Fruit fly (Drosophila melanogaster) whole organism, pupa: ENCODE measurements around the gene Baldspot.
A peak's percentile ranks its signal among the peaks of the same experiment; 100 is the strongest.

Experiments
- CG10348 ChIP-seq: fragments of 200-800 bp; sonication (Bioruptor generic); IDR thresholded peaks from 2 replicates; pipeline ENCODE4 v1.3.6; 2022; ENCODE audit warnings: missing biosample characterization, missing genetic modification characterization
- CG34367 ChIP-seq: fragments of 200-800 bp; sonication (Bioruptor generic); optimal IDR thresholded peaks from 2 replicates; lab custom pipeline; 2018; ENCODE audit warnings: missing biosample characterization, mild to moderate bottlenecking, missing genetic modification characterization
- CG8301 ChIP-seq: fragments of 200-800 bp; sonication (Bioruptor generic); optimal IDR thresholded peaks from 2 replicates; lab custom pipeline; 2018; ENCODE audit warnings: missing biosample characterization, mild to moderate bottlenecking, missing genetic modification characterization
- CG9948 ChIP-seq: fragments of 200-800 bp; sonication (Bioruptor generic); optimal IDR thresholded peaks from 2 replicates; lab custom pipeline; 2018; ENCODE audit warnings: missing biosample characterization, mild to moderate bottlenecking, missing genetic modification characterization, moderate library complexity
- Ets98B ChIP-seq: fragments of 200-800 bp; sonication (Bioruptor generic); IDR thresholded peaks from 2 replicates; pipeline ENCODE4 v1.3.6; 2022; ENCODE audit warnings: missing biosample characterization, missing genetic modification characterization
- Snoo ChIP-seq: fragments of 200-800 bp; sonication (Bioruptor generic); optimal IDR thresholded peaks from 3 replicates; lab custom pipeline; 2017; ENCODE audit warnings: missing biosample characterization, mild to moderate bottlenecking, missing genetic modification characterization, inconsistent platforms
- fd96Ca ChIP-seq: fragments of 200-800 bp; sonication (Bioruptor generic); IDR thresholded peaks from 3 replicates; pipeline ENCODE4 v1.3.6; 2022; ENCODE audit warnings: missing biosample characterization, missing genetic modification characterization
- rn ChIP-seq: fragments of 200-800 bp; sonication (Bioruptor generic); IDR thresholded peaks from 2 replicates; pipeline ENCODE4 v1.3.6; 2022; ENCODE audit warnings: missing biosample characterization, missing genetic modification characterization

DNA sequence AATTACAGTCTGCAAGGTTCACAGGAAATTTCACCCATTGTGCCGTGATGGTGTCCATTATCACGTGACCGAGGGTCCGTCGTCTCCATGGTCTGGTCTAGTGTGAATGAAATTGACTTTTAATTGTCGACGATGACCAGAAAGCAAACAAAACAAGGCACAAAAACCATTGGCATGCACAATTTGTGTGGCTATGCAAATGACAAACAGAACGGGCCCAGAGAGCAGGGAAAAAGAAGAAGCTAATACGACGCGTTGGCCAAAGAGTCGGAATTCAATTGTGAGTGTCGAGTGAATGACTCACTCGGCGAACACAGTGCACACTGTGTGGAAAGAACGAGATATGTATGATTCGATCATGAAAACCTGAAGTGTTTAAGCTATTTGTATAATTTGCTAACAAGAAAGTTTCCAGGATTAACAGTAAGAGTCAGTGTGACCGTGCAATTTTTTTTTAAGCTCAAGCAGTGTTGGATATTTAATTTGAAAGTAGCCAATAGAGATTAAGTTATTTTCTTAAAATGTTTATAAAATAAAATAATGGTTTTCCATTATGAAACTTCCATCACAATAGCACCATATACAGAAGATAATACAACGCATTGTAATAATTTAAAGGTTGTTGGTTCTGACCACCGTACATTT is 25.7 kb downstream of the Baldspot start:
- no peak for TF ChIP-seq CG10348 (GFP tag; lab: Robert Waterston, UW)
- TF ChIP-seq fd96Ca: no peak
- TF ChIP-seq CG34367: no peak
- peak; percentile 14; the same call in 1 of the 2 replicates for TF ChIP-seq Ets98B (GFP tag; lab: Robert Waterston, UW)
- no peak for TF ChIP-seq rn (GFP tag; lab: Robert Waterston, UW)
- no peak for TF ChIP-seq CG9948 (tag; lab: Kevin White, UChicago)
- peak; percentile 9 for TF ChIP-seq CG8301 (tag; lab: Kevin White, UChicago)
- TF ChIP-seq Snoo (tag; lab: Kevin White, UChicago): no peak
